Worm (Caenorhabditis elegans): Measurements from ENCODE around the gene C23H3.2.

Gene C23H3.2

DNA sequence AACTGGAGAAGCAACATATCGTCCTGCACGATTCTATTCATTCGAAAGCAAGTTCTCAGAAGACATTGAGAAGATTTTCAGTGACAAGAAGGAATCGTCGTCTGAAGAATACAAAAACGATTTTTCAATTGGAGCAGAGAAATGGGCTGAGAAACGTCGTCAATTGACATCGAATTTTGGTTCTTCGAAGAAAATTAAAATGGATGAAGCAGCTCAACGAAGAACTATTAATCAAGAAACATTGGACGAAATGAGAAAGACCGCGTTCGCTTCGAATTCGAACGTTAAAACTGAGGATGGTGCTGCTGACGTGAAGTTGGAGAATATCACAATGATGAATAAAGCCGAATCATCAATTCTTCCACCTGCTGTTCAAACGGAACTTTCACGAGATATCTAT is 15.0 kb upstream of the C23H3.2 start, which contains the start of gene rpt-4:
TSS of gene rpt-4 (minus strand) at position 101 of the 400 bp plus-strand sequence.
- no peak for TF ChIP-seq tab-1 (GFP tag; IDR thresholded peaks at IDR 0.05)
- TF ChIP-seq ztf-23 (GFP tag; IDR thresholded peaks at IDR 0.05) = no peak
- TF ChIP-seq ztf-29 (GFP tag; IDR thresholded peaks at IDR 0.05) = no peak
- no peak for TF ChIP-seq T22C8.4 (GFP tag; IDR thresholded peaks at IDR 0.05)
- TF ChIP-seq flt-1 (GFP tag; IDR thresholded peaks at IDR 0.05) = no peak
- no peak for TF ChIP-seq ref-1 (GFP tag; conservative IDR thresholded peaks at IDR 0.05)
- no peak for TF ChIP-seq med-1 (GFP tag; optimal IDR thresholded peaks at IDR 0.05; ENCODE audit: insufficient read depth)
- TF ChIP-seq klf-2 (GFP tag; conservative IDR thresholded peaks at IDR 0.05) = no peak
- TF ChIP-seq cog-1 (tag; optimal IDR thresholded peaks at IDR 0.05) = no peak

- TF ChIP-seq med-1 (GFP tag; optimal IDR thresholded peaks at IDR 0.05; ENCODE audit: insufficient read depth) = no peak
- TF ChIP-seq flt-1 (GFP tag; IDR thresholded peaks at IDR 0.05) = no peak
- TF ChIP-seq T22C8.4 (GFP tag; IDR thresholded peaks at IDR 0.05) = no peak
- TF ChIP-seq ztf-29 (GFP tag; IDR thresholded peaks at IDR 0.05) = no peak
- TF ChIP-seq klf-2 (GFP tag; conservative IDR thresholded peaks at IDR 0.05) = no peak
- TF ChIP-seq cog-1 (tag; optimal IDR thresholded peaks at IDR 0.05) = no peak
- TF ChIP-seq tab-1 (GFP tag; IDR thresholded peaks at IDR 0.05) = no peak
- no peak for TF ChIP-seq ztf-23 (GFP tag; IDR thresholded peaks at IDR 0.05)
- no peak for TF ChIP-seq ref-1 (GFP tag; conservative IDR thresholded peaks at IDR 0.05)
Observed at ce11 chrII:47280-47679, 13.8 kb upstream of the C23H3.2 start, which contains the start of gene C23H3.5. Gene C23H3.5 (plus strand): TSS chrII:47580.

- TF ChIP-seq cog-1 (tag; optimal IDR thresholded peaks at IDR 0.05) = no peak
- TF ChIP-seq tab-1 (GFP tag; IDR thresholded peaks at IDR 0.05) = no peak
- TF ChIP-seq ztf-23 (GFP tag; IDR thresholded peaks at IDR 0.05) = no peak
- TF ChIP-seq klf-2 (GFP tag; conservative IDR thresholded peaks at IDR 0.05) = no peak
- TF ChIP-seq ref-1 (GFP tag; conservative IDR thresholded peaks at IDR 0.05) = no peak
- no peak for TF ChIP-seq flt-1 (GFP tag; IDR thresholded peaks at IDR 0.05)
- TF ChIP-seq T22C8.4 (GFP tag; IDR thresholded peaks at IDR 0.05) = no peak
- no peak for TF ChIP-seq med-1 (GFP tag; optimal IDR thresholded peaks at IDR 0.05; ENCODE audit: insufficient read depth)
- no peak for TF ChIP-seq ztf-29 (GFP tag; IDR thresholded peaks at IDR 0.05)
Observed at ce11 chrII:50862-51261, 10.3 kb upstream of the C23H3.2 start.

ce11 chrII:51352-51751 is 9.8 kb upstream of the C23H3.2 start, which contains the start of gene sptl-1:
Gene sptl-1 (plus strand): TSS chrII:51652.
- no peak for TF ChIP-seq tab-1 (GFP tag; IDR thresholded peaks at IDR 0.05)
- TF ChIP-seq klf-2 (GFP tag; conservative IDR thresholded peaks at IDR 0.05) = no peak
- no peak for TF ChIP-seq T22C8.4 (GFP tag; IDR thresholded peaks at IDR 0.05)

ce11 chrII:55204-55603 is 5.9 kb upstream of the C23H3.2 start, which contains the start of gene tre-5:
Gene tre-5 (minus strand): TSS chrII:55304.
- TF ChIP-seq T22C8.4 (GFP tag; IDR thresholded peaks at IDR 0.05) (no peak), tab-1 (GFP tag; IDR thresholded peaks at IDR 0.05) (no peak), flt-1 (GFP tag; IDR thresholded peaks at IDR 0.05) (no peak), cog-1 (tag; optimal IDR thresholded peaks at IDR 0.05) (no peak), ztf-23 (GFP tag; IDR thresholded peaks at IDR 0.05) (no peak), ref-1 (GFP tag; conservative IDR thresholded peaks at IDR 0.05) (no peak), med-1 (GFP tag; optimal IDR thresholded peaks at IDR 0.05; ENCODE audit: insufficient read depth) (no peak), ztf-29 (GFP tag; IDR thresholded peaks at IDR 0.05) (no peak), klf-2 (GFP tag; conservative IDR thresholded peaks at IDR 0.05) (no peak)

DNA sequence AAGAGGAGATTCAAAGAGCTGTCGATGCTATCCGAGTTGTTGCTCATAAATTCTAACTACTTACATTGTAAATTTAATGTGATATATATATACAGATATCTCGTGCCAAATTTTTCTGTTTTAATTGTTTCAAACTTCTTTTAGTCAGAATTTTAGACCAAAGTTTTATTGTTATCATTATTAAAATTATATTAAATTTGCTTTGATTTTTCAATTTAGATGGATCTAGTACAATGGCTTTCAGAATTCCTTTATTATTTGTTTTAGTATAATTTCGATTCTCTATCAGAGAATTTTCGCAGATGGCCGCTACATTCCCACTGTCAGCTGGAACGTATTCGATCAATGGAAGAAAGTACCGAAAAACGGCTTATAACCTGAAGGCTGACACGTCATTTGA is 3.7 kb upstream of the C23H3.2 start, which contains the start of gene ascc-1:
TSS of gene ascc-1 (plus strand) at position 301 of the 400 bp plus-strand sequence.
- TF ChIP-seq T22C8.4 (GFP tag; IDR thresholded peaks at IDR 0.05) = no peak
- no peak for TF ChIP-seq ref-1 (GFP tag; conservative IDR thresholded peaks at IDR 0.05)
- no peak for TF ChIP-seq tab-1 (GFP tag; IDR thresholded peaks at IDR 0.05)
- TF ChIP-seq ztf-29 (GFP tag; IDR thresholded peaks at IDR 0.05) = no peak
- TF ChIP-seq flt-1 (GFP tag; IDR thresholded peaks at IDR 0.05) = no peak

- no peak for TF ChIP-seq klf-2 (GFP tag; conservative IDR thresholded peaks at IDR 0.05)
- TF ChIP-seq med-1 (GFP tag; optimal IDR thresholded peaks at IDR 0.05; ENCODE audit: insufficient read depth) = no peak
- no peak for TF ChIP-seq ref-1 (GFP tag; conservative IDR thresholded peaks at IDR 0.05)
- TF ChIP-seq flt-1 (GFP tag; IDR thresholded peaks at IDR 0.05) = no peak
- TF ChIP-seq T22C8.4 (GFP tag; IDR thresholded peaks at IDR 0.05) = no peak
- TF ChIP-seq ztf-23 (GFP tag; IDR thresholded peaks at IDR 0.05) = no peak
- no peak for TF ChIP-seq cog-1 (tag; optimal IDR thresholded peaks at IDR 0.05)
- no peak for TF ChIP-seq ztf-29 (GFP tag; IDR thresholded peaks at IDR 0.05)
- TF ChIP-seq tab-1 (GFP tag; IDR thresholded peaks at IDR 0.05) = no peak
Observed at ce11 chrII:57873-58272, 3.2 kb upstream of the C23H3.2 start.

ce11 chrII:60049-60448 is 1.1 kb upstream of the C23H3.2 start:
- TF ChIP-seq ztf-29 (GFP tag; IDR thresholded peaks at IDR 0.05) = no peak
- no peak for TF ChIP-seq ref-1 (GFP tag; conservative IDR thresholded peaks at IDR 0.05)

ce11 chrII:65484-65883 is 4.4 kb downstream of the C23H3.2 start:
- TF ChIP-seq ref-1 (GFP tag; conservative IDR thresholded peaks at IDR 0.05) (no peak), klf-2 (GFP tag; conservative IDR thresholded peaks at IDR 0.05) (no peak), T22C8.4 (GFP tag; IDR thresholded peaks at IDR 0.05) (no peak), ztf-29 (GFP tag; IDR thresholded peaks at IDR 0.05) (no peak), ztf-23 (GFP tag; IDR thresholded peaks at IDR 0.05) (no peak), med-1 (GFP tag; optimal IDR thresholded peaks at IDR 0.05; ENCODE audit: insufficient read depth) (no peak), cog-1 (tag; optimal IDR thresholded peaks at IDR 0.05) (no peak), flt-1 (GFP tag; IDR thresholded peaks at IDR 0.05) (no peak), tab-1 (GFP tag; IDR thresholded peaks at IDR 0.05) (no peak)

ce11 chrII:66322-66721 is 5.2 kb downstream of the C23H3.2 start:
- TF ChIP-seq ztf-29 (GFP tag; IDR thresholded peaks at IDR 0.05) = no peak
- peak; percentile 90 for TF ChIP-seq cog-1 (tag; optimal IDR thresholded peaks at IDR 0.05)
- TF ChIP-seq tab-1 (GFP tag; IDR thresholded peaks at IDR 0.05) = no peak
- TF ChIP-seq flt-1 (GFP tag; IDR thresholded peaks at IDR 0.05) = peak; percentile 62; the same call in 1 of the 2 replicates
